Fruit fly (Drosophila melanogaster) S2 (cell line): ENCODE data around the gene DNAlig3.

Source experiments
- CG8478 ChIP-seq: fragments of >200 bp; optimal IDR thresholded peaks from 2 replicates; lab custom pipeline; 2018
- CTCF ChIP-seq, 2 experiments: fragments of >200 bp; optimal IDR thresholded peaks; 2 replicates each; lab custom pipeline; 2018

- TF ChIP-seq CTCF (optimal IDR thresholded peaks at IDR 0.05; lab: Kevin White, UChicago) (no peak), CG8478 (no peak)
Observed at dm6 chr3R:12352003-12352402, 49.6 kb downstream of the DNAlig3 start, which contains the start of gene CG10041.
